Fruit fly (Drosophila melanogaster) whole organism, embryonic: Measurements from ENCODE around the gene udt.

Source experiments
- Asciz ChIP-seq: fragments of 200-800 bp; sonication (Bioruptor generic); optimal IDR thresholded peaks from 2 replicates; lab custom pipeline; 2017; ENCODE audit warnings: missing biosample characterization, mild to moderate bottlenecking, missing genetic modification characterization, missing genetic modification reagents
- B-H2 ChIP-seq: fragments of 200-800 bp; sonication (Bioruptor generic); optimal IDR thresholded peaks from 2 replicates; lab custom pipeline; 2018; ENCODE audit warnings: missing biosample characterization, mild to moderate bottlenecking, missing genetic modification characterization
- Blimp-1 ChIP-seq: fragments of 200-800 bp; sonication (Bioruptor generic); optimal IDR thresholded peaks from 3 replicates; lab custom pipeline; 2018; ENCODE audit warnings: missing biosample characterization, missing genetic modification characterization, mild to moderate bottlenecking, moderate library complexity, missing genetic modification reagents
- CG10267 ChIP-seq: fragments of 200-800 bp; sonication (Bioruptor generic); optimal IDR thresholded peaks from 2 replicates; lab custom pipeline; 2018; ENCODE audit warnings: missing biosample characterization, mild to moderate bottlenecking, missing genetic modification characterization, moderate library complexity
- CG11398 ChIP-seq: fragments of 200-800 bp; sonication (Bioruptor generic); optimal IDR thresholded peaks from 2 replicates; lab custom pipeline; 2016; ENCODE audit warnings: missing biosample characterization, missing genetic modification characterization
- CG12299 ChIP-seq: fragments of 200-800 bp; sonication (Bioruptor generic); optimal IDR thresholded peaks from 2 replicates; lab custom pipeline; 2018; ENCODE audit warnings: missing biosample characterization, mild to moderate bottlenecking, missing genetic modification characterization
- CG12391 ChIP-seq: fragments of 200-800 bp; sonication (Bioruptor generic); optimal IDR thresholded peaks from 3 replicates; lab custom pipeline; 2018; ENCODE audit warnings: missing biosample characterization, mild to moderate bottlenecking, missing genetic modification characterization, moderate library complexity
- CG13296 ChIP-seq: fragments of 200-800 bp; sonication (Bioruptor generic); optimal IDR thresholded peaks from 3 replicates; lab custom pipeline; 2018; ENCODE audit warnings: missing biosample characterization, mild to moderate bottlenecking, missing genetic modification characterization
- CG17568 ChIP-seq: fragments of 200-800 bp; sonication (Bioruptor generic); optimal IDR thresholded peaks from 2 replicates; lab custom pipeline; 2018; ENCODE audit warnings: missing biosample characterization, mild to moderate bottlenecking, missing genetic modification characterization, moderate library complexity
- CG2712 ChIP-seq: fragments of 200-800 bp; optimal IDR thresholded peaks from 3 replicates; lab custom pipeline; 2019; ENCODE audit warnings: missing biosample characterization, mild to moderate bottlenecking, missing genetic modification characterization, moderate library complexity
- CG30431 ChIP-seq: fragments of 200-800 bp; sonication (Bioruptor generic); optimal IDR thresholded peaks from 2 replicates; lab custom pipeline; 2017; ENCODE audit warnings: missing biosample characterization, missing genetic modification characterization
- CG4707 ChIP-seq: fragments of 200-800 bp; sonication (Bioruptor generic); optimal IDR thresholded peaks from 2 replicates; lab custom pipeline; 2018; ENCODE audit warnings: missing biosample characterization, mild to moderate bottlenecking, missing genetic modification characterization, moderate library complexity
- CG8478 ChIP-seq: fragments of >200 bp; optimal IDR thresholded peaks from 2 replicates; lab custom pipeline; 2018
- D19A ChIP-seq: fragments of 200-800 bp; optimal IDR thresholded peaks from 3 replicates; lab custom pipeline; 2019; ENCODE audit warnings: missing biosample characterization, mild to moderate bottlenecking, missing genetic modification characterization, moderate library complexity
- D19B ChIP-seq: fragments of 200-800 bp; sonication (Bioruptor generic); optimal IDR thresholded peaks from 2 replicates; lab custom pipeline; 2017; ENCODE audit warnings: missing biosample characterization, mild to moderate bottlenecking, missing genetic modification characterization
- Dek ChIP-seq: fragments of 200-800 bp; sonication (Bioruptor generic); optimal IDR thresholded peaks from 3 replicates; lab custom pipeline; 2019; ENCODE audit warnings: missing biosample characterization, mild to moderate bottlenecking, missing genetic modification characterization, moderate library complexity
- Dll ChIP-seq: fragments of 200-800 bp; sonication (Bioruptor generic); IDR thresholded peaks from 4 replicates; pipeline ENCODE4 v1.3.6; 2022; ENCODE audit warnings: missing biosample characterization, missing genetic modification characterization; ENCODE audit not compliant: partially characterized antibody
- Dref ChIP-seq: fragments of 200-800 bp; sonication (Bioruptor generic); IDR thresholded peaks from 2 replicates; pipeline ENCODE4 v1.3.6; 2022; ENCODE audit warnings: missing biosample characterization, missing genetic modification characterization
- Ets65A ChIP-seq: fragments of 200-800 bp; sonication (Bioruptor generic); peaks from one replicate; lab custom pipeline; 2016; ENCODE audit warnings: missing biosample characterization, missing genetic modification characterization
- HLH54F ChIP-seq: fragments of 200-800 bp; sonication (Bioruptor generic); optimal IDR thresholded peaks from 3 replicates; lab custom pipeline; 2016; ENCODE audit warnings: missing biosample characterization, missing genetic modification characterization
- Med ChIP-seq: fragments of 200-800 bp; sonication (Bioruptor generic); peaks from one replicate; lab custom pipeline; 2016; ENCODE audit warnings: missing biosample characterization, missing genetic modification characterization, mild to moderate bottlenecking, inconsistent platforms, moderate library complexity
- Nf-YB ChIP-seq: fragments of 200-800 bp; sonication (Bioruptor generic); optimal IDR thresholded peaks from 3 replicates; lab custom pipeline; 2019; ENCODE audit warnings: missing biosample characterization, mild to moderate bottlenecking, missing genetic modification characterization, moderate library complexity
- PHDP ChIP-seq: fragments of 200-800 bp; sonication (Bioruptor generic); optimal IDR thresholded peaks from 3 replicates; lab custom pipeline; 2018; ENCODE audit warnings: missing biosample characterization, mild to moderate bottlenecking, missing genetic modification characterization, moderate library complexity
- Pdp1 ChIP-seq, 2 experiments: fragments of 200-800 bp; sonication (Bioruptor generic); optimal IDR thresholded peaks; 3 replicates each; lab custom pipeline; 2016; ENCODE audit warnings: missing biosample characterization in 2 of 2, missing genetic modification characterization in 2 of 2, mild to moderate bottlenecking in 1 of 2, moderate library complexity in 1 of 2
- ac ChIP-seq: fragments of 200-800 bp; sonication (Bioruptor generic); optimal IDR thresholded peaks from 3 replicates; lab custom pipeline; 2017; ENCODE audit warnings: missing biosample characterization, mild to moderate bottlenecking, missing genetic modification characterization
- ara ChIP-seq: fragments of 200-800 bp; sonication (Bioruptor generic); IDR thresholded peaks from 2 replicates; pipeline ENCODE4 v1.3.6; 2022; ENCODE audit warnings: missing biosample characterization, missing genetic modification characterization
- cad ChIP-seq: fragments of >200 bp; optimal IDR thresholded peaks from 2 replicates; lab custom pipeline; 2017; ENCODE audit warnings: missing biosample characterization, missing genetic modification characterization
- crol ChIP-seq: fragments of 200-800 bp; sonication (Bioruptor generic); IDR thresholded peaks from 2 replicates; pipeline ENCODE4 v1.3.6; 2022; ENCODE audit warnings: missing biosample characterization, missing genetic modification characterization
- crp ChIP-seq, 2 experiments: fragments of 200-800 bp; sonication (Bioruptor generic); optimal IDR thresholded peaks; 2 replicates in 1 of 2; 3 replicates in 1 of 2; lab custom pipeline; 2017; ENCODE audit warnings: missing biosample characterization in 2 of 2, missing genetic modification characterization in 2 of 2, mild to moderate bottlenecking in 1 of 2, moderate library complexity in 1 of 2
- dan ChIP-seq: fragments of 200-800 bp; sonication (Bioruptor generic); IDR thresholded peaks from 2 replicates; pipeline ENCODE4 v1.3.6; 2022; ENCODE audit warnings: missing biosample characterization, missing genetic modification characterization
- dysf ChIP-seq: fragments of 200-800 bp; sonication (Bioruptor generic); IDR thresholded peaks from 3 replicates; pipeline ENCODE4 v1.3.6; 2022; ENCODE audit warnings: missing biosample characterization, missing genetic modification characterization
- en ChIP-seq: fragments of 200-800 bp; sonication (Bioruptor generic); optimal IDR thresholded peaks from 2 replicates; lab custom pipeline; 2016; ENCODE audit warnings: missing biosample characterization, missing genetic modification characterization
- h ChIP-seq: fragments of >200 bp; optimal IDR thresholded peaks from 2 replicates; lab custom pipeline; 2017
- kay ChIP-seq: fragments of 200-800 bp; sonication (Bioruptor generic); optimal IDR thresholded peaks from 2 replicates; lab custom pipeline; 2016; ENCODE audit warnings: missing biosample characterization, missing genetic modification characterization
- ken ChIP-seq: fragments of 200-800 bp; sonication (Bioruptor generic); IDR thresholded peaks from 3 replicates; pipeline ENCODE4 v1.3.6; 2022; ENCODE audit warnings: missing biosample characterization, missing genetic modification characterization
- kni ChIP-seq: fragments of 200-800 bp; sonication (Bioruptor generic); optimal IDR thresholded peaks from 3 replicates; lab custom pipeline; 2017; ENCODE audit warnings: mild to moderate bottlenecking, missing biosample characterization, missing genetic modification reagents, missing genetic modification characterization
- nom ChIP-seq: fragments of 200-800 bp; sonication (Bioruptor generic); optimal IDR thresholded peaks from 2 replicates; lab custom pipeline; 2017; ENCODE audit warnings: missing biosample characterization, missing genetic modification characterization, mild to moderate bottlenecking, moderate library complexity, missing genetic modification reagents
- oc ChIP-seq: fragments of 200-800 bp; sonication (Bioruptor generic); optimal IDR thresholded peaks from 2 replicates; lab custom pipeline; 2018; ENCODE audit warnings: missing biosample characterization, mild to moderate bottlenecking, missing genetic modification characterization, moderate library complexity
- pan ChIP-seq, 4 experiments: fragments of >200 bp in 3 of 4; fragments of 200-800 bp in 1 of 4; sonication (Bioruptor generic) in 1 of 4; optimal IDR thresholded peaks in 3 of 4; IDR thresholded peaks in 1 of 4; 2 replicates each; pipeline versions ENCODE4 v1.3.6 to Lab custom; 2017 to 2022; ENCODE audit warnings: missing biosample characterization in 2 of 4, missing genetic modification characterization in 2 of 4, mixed read lengths in 1 of 4
- pfk ChIP-seq: fragments of 200-800 bp; sonication (Bioruptor generic); optimal IDR thresholded peaks from 2 replicates; lab custom pipeline; 2018; ENCODE audit warnings: missing biosample characterization, mild to moderate bottlenecking, missing genetic modification characterization, moderate library complexity
- pros ChIP-seq: fragments of 200-800 bp; sonication (Bioruptor generic); optimal IDR thresholded peaks from 3 replicates; lab custom pipeline; 2019; ENCODE audit warnings: missing biosample characterization, mild to moderate bottlenecking, missing genetic modification characterization, moderate library complexity
- sc ChIP-seq, 3 experiments: fragments of >200 bp in 2 of 3; fragments of 200-800 bp in 1 of 3; sonication (Bioruptor generic) in 1 of 3; optimal IDR thresholded peaks; 2 replicates in 2 of 3; 3 replicates in 1 of 3; lab custom pipeline; 2017; ENCODE audit warnings: mild to moderate bottlenecking in 1 of 3, missing biosample characterization in 1 of 3, missing genetic modification characterization in 1 of 3, missing genetic modification reagents in 1 of 3
- sim ChIP-seq: fragments of 200-800 bp; sonication (Bioruptor generic); IDR thresholded peaks from 2 replicates; pipeline ENCODE4 v1.3.6; 2022; ENCODE audit warnings: missing biosample characterization, missing genetic modification characterization
- tna ChIP-seq: fragments of 200-800 bp; sonication (Bioruptor generic); IDR thresholded peaks from 2 replicates; pipeline ENCODE4 v1.3.6; 2022; ENCODE audit warnings: missing biosample characterization, missing genetic modification characterization; ENCODE audit not compliant: partially characterized antibody
- zfh1 ChIP-seq: fragments of 200-800 bp; sonication (Bioruptor generic); IDR thresholded peaks from 3 replicates; pipeline ENCODE4 v1.3.6; 2022; ENCODE audit warnings: missing biosample characterization, missing genetic modification characterization

Gene udt

DNA sequence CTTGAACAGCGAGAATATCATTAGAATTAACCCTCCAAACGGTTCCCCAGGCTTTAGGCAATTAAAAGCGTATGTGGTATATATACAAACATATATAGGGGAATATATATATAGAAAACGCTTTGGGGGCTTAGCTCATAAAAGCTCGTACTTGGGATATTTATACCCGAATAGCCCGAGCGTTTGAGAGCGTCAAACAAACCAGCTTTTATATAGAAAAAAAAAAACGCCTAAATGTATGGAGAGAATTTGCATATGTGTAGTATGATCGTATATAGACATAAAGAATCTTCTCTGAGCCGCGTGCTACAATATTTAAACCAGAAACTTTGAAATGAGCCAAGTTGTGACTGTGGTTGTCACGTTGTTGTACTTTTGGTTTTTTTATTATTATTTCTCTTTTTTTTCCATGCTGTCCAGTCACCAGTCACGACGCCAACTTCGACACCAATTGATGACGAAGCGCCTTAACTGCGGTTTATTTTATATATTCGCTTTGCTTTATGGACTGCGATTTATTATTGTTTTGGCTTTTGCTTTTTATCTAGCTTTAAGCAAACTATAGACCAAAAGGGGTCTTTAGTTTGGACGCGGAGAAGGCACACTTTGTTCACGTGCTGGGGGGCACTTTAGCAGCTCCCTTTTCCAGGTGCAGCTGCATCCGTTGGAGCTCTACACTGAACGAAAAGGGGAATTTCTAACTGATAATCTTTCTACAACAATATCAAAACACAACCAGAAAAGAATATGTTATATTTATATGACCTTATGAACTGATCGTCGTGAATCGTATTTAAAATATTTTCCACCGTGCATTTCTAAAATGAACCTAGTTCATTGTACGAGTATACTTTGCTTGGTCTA is 23.9 kb upstream of the udt start (continued):
- TF ChIP-seq CG13296 (GFP tag; lab: Kevin White, UChicago) (no peak), zfh1 (peak; percentile 45; the same call in 1 of the 3 replicates), ara (GFP tag; lab: Robert Waterston, UW) (peak; percentile 73), CG10267 (tag; lab: Kevin White, UChicago) (peak; percentile 19), sc (optimal IDR thresholded peaks at IDR 0.05; lab: Kevin White, UChicago) (no peak), sc (GFP tag; optimal IDR thresholded peaks at IDR 0.05; lab: Kevin White, UChicago) (no peak), sim (GFP tag; lab: Robert Waterston, UW) (peak; percentile 52; the same call in 1 of the 2 replicates), D19B (GFP tag; lab: Kevin White, UChicago) (no peak), PHDP (tag; lab: Kevin White, UChicago) (no peak)

DNA sequence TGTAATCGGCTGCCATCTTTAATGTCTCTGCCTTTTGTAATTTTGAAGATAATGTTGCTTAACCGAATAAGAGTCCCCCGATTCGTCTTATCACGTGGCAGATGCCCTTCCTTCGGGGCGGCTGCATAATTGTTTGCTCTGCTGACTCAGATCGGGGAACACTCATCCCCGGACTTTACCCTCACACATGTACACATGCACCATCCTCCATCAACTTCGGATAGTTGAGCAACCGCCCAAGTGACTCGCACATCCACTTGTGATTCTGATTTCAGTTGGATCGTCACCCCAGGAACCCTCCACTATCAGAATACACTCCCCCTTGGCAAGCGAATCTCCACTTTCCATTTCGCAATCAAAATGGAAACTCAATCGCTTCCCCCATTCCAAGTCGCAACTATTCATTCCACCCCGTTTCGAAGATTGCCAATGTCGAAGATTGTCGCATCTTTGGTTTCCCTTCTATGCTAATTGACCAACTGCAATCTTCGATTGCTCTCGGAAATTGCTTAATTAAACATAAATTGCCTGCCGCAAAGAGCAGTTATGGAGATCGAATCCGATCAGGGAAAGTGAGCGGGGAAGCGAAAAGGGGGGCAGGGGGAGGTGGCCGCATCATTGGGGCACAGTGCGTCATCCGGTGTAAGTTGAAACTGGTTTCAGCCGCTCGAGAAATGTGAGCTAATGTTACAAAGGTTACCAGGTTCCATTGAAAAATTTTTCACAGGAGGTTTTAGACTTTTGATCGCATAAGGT is 22.0 kb upstream of the udt start:
- TF ChIP-seq kni, result peak; percentile 31
- no peak for TF ChIP-seq h
- TF ChIP-seq pros (GFP tag; lab: Kevin White, UChicago), result peak; percentile 20
- TF ChIP-seq oc (tag; lab: Kevin White, UChicago), result no peak
- TF ChIP-seq Dek, result no peak
- TF ChIP-seq Pdp1 (GFP tag; optimal IDR thresholded peaks at IDR 0.05; lab: Kevin White, UChicago), result peak in 1 of 2 experiments; percentile 8
- no peak for TF ChIP-seq Asciz (GFP tag; lab: Kevin White, UChicago)
- no peak for TF ChIP-seq CG12299 (tag; lab: Kevin White, UChicago)
- no peak for TF ChIP-seq tna (GFP tag; lab: Robert Waterston, UW)
- TF ChIP-seq B-H2 (GFP tag; lab: Kevin White, UChicago), result no peak
- no peak for TF ChIP-seq Dref (GFP tag; lab: Robert Waterston, UW)
- TF ChIP-seq CG30431 (GFP tag; lab: Kevin White, UChicago), result no peak
- TF ChIP-seq HLH54F (GFP tag; lab: Kevin White, UChicago), result no peak
- TF ChIP-seq dan (GFP tag; lab: Robert Waterston, UW), result no peak
- peak; percentile 62 for TF ChIP-seq crol (GFP tag; lab: Robert Waterston, UW)
- no peak for TF ChIP-seq cad (GFP tag; lab: Kevin White, UChicago)
- TF ChIP-seq nom, result peak; percentile 87
- TF ChIP-seq dysf (GFP tag; lab: Robert Waterston, UW), result no peak
- peak; percentile 27 for TF ChIP-seq D19A
- TF ChIP-seq Med (GFP tag; lab: Kevin White, UChicago), result no peak
- TF ChIP-seq ken (GFP tag; lab: Robert Waterston, UW), result 0 out of 3 replicates have a peak, but pooled peaks have one; percentile 6
- TF ChIP-seq CG12391 (tag; lab: Kevin White, UChicago), result no peak
- peak; percentile 3 for TF ChIP-seq kay
- peak; percentile 93 for TF ChIP-seq Blimp-1
- peak; percentile 45 for TF ChIP-seq Ets65A

DNA sequence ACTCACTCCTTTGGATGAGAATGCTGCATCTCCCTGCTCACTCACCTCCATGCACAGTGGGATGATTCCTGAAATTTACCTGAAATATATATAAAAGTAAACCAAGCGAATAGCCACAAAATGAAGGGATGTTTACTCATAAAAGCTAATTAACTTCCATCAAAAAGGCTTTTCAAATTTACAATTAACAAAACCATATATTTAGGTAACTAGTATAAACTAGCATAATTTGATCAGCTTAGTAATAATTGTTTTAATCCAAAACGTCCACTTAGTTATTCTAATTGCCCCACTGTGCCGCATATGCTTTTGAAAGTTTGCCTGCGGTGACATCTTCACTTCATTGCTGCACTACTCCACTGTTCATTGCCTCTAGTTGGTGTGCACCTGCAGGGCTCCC is 20.9 kb upstream of the udt start:
- no peak for TF ChIP-seq Dll
- peak; percentile 89 for TF ChIP-seq CG4707 (GFP tag; lab: Kevin White, UChicago)
- peak in 1 of 2 experiments; percentile 14 for TF ChIP-seq crp (GFP tag; optimal IDR thresholded peaks at IDR 0.05; lab: Kevin White, UChicago)
- TF ChIP-seq pfk (GFP tag; lab: Kevin White, UChicago), result no peak
- peak; percentile 17 for TF ChIP-seq en (GFP tag; lab: Kevin White, UChicago)
- peak; percentile 43 for TF ChIP-seq CG17568 (GFP tag; lab: Kevin White, UChicago)
- TF ChIP-seq pan (optimal IDR thresholded peaks at IDR 0.05; lab: Kevin White, UChicago), result no peak
- peak in 1 of 2 experiments; percentile 63 for TF ChIP-seq pan (GFP tag; optimal IDR thresholded peaks at IDR 0.05 in 1 of 2, IDR thresholded peaks at IDR 0.05 in 1 of 2)
- peak; percentile 52 for TF ChIP-seq ac (GFP tag; lab: Kevin White, UChicago)
- TF ChIP-seq Nf-YB, result peak; percentile 45
- no peak for TF ChIP-seq CG8478 (lab: Kevin White, UChicago)
- TF ChIP-seq CG11398 (GFP tag; lab: Kevin White, UChicago), result peak; percentile 39
- peak; percentile 91 for TF ChIP-seq CG2712
